Fruit fly (Drosophila melanogaster): ENCODE data around the gene CG6933.

dm6 chr3L:20209896-20210295, 10.3 kb downstream of the CG6933 start:
- TF ChIP-seq usp (GFP tag; optimal IDR thresholded peaks at IDR 0.05) (no peak), CG8478 (optimal IDR thresholded peaks at IDR 0.05) (no peak), psq (optimal IDR thresholded peaks at IDR 0.05) (no peak), EcR (GFP tag; optimal IDR thresholded peaks at IDR 0.05) (no peak)

Data from whole organism.